Worm (Caenorhabditis elegans) whole organism, L4/young adult: ENCODE data around the gene Y72A10A.1.

ENCODE experiments used
- W03F9.2 ChIP-seq: fragments of 150-350 bp; optimal IDR thresholded peaks from 2 replicates; lab custom pipeline; 2014; ENCODE audit warnings: missing biosample characterization, missing genetic modification characterization
- dao-5 ChIP-seq: sonication (generic microtip); optimal IDR thresholded peaks from 2 replicates; lab custom pipeline; 2016; ENCODE audit warnings: missing genotype, missing genetic modification characterization, moderate library complexity, missing compliant biosample characterization
- him-1 ChIP-seq: sonication (generic microtip); optimal IDR thresholded peaks from 2 replicates; lab custom pipeline; 2016; ENCODE audit warnings: missing genotype, missing genetic modification reagents, missing genetic modification characterization, missing compliant biosample characterization

ce11 chrX:6167376-6167775 is 29.2 kb upstream of the Y72A10A.1 start:
- TF ChIP-seq him-1 (tag; lab: Kevin White, UChicago) (no peak), W03F9.2 (tag; lab: Kevin White, UChicago) (no peak), dao-5 (tag; lab: Kevin White, UChicago) (no peak)
